Worm (Caenorhabditis elegans): Measurements from ENCODE around the gene T14B4.9.
A peak's percentile ranks its signal among the peaks of the same experiment; 100 is the strongest.

The T14B4.9 gene

DNA sequence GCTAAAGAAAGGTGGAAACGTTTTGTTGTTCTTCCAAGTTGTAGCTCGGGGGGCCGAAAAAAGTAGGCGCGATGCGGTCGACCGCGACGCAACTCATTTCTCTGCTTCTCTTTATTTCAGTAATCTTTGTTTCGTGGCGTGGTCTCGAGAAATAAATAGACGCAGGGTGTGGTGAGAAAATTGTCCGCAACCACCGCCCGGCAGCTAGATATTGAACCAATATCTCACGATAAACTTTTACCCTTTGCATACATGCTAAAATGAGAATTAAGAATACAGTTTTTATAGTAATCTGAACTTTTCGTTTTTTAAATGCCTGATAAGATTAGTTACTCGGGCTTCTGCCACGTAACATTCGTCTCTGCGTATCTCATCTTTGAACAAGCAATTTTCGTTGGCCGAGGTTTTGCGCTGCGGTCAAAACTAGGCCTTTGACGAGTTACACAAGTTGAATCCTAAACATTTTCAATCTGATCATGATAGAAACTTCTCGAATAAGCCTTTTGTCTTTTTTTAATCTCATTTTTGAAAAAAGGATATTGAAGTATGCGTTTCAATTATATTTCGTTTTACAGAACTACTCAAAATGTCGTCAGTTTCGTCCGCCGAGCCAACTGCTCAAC, 49.8 kb downstream of the T14B4.9 start, which contains the start of gene gyf-1 (continued):
- no peak for TF ChIP-seq gmeb-1 (tag; optimal IDR thresholded peaks at IDR 0.05)
- no peak for TF ChIP-seq ZK546.5 (tag; optimal IDR thresholded peaks at IDR 0.05)
- peak; percentile 34 for TF ChIP-seq F13H6.1 (tag; optimal IDR thresholded peaks at IDR 0.05)

DNA sequence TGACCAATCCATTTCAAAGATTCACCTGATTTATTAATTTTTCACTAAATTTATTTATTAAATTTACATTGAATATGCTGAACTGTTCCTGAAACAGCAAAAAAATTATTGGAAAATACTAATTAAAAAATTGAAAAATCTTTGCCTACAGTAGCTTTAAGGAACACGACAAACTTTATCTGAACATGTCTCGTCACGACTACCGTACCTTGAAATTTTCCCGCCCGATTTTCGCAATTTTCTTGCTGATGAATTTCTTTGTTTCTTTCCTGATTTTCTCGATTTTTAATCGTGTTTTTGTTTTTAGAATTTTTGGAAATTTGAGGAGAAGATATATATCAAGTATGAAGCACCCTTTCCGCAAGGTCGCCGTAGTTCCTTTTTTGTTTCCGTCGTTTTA, 50.7 kb downstream of the T14B4.9 start:
- no peak for TF ChIP-seq egl-27 (tag; optimal IDR thresholded peaks at IDR 0.05)

DNA sequence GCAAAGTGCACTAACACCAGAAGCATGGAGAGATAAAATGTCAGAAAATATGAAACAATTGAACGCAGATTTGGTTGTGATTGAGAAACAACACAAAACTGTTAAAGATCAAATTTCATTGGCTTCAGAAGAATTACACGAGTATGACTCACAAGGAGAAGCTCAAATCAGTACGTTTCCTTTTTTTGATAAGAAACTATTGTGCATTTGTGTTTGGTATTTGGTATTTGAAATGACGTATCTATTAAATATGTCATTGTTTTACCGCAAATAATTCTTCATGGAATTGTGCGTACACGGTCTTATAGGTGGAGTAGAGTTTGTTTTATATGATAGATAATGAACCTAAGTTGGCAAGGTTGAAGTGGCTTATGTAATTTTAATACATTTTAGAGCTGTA, 52.1 kb downstream of the T14B4.9 start:
- TF ChIP-seq nhr-129 (tag; optimal IDR thresholded peaks at IDR 0.05) (no peak), zag-1 (tag; optimal IDR thresholded peaks at IDR 0.05) (no peak), lin-13 (GFP tag; optimal IDR thresholded peaks at IDR 0.05) (no peak), sma-9 (GFP tag; optimal IDR thresholded peaks at IDR 0.05) (peak; percentile 6), sma-9 (tag; optimal IDR thresholded peaks at IDR 0.05) (no peak), crh-2 (tag; optimal IDR thresholded peaks at IDR 0.05) (peak; percentile 13), nhr-77 (tag; optimal IDR thresholded peaks at IDR 0.05) (no peak), gmeb-1 (tag; optimal IDR thresholded peaks at IDR 0.05) (no peak), sma-3 (GFP tag; optimal IDR thresholded peaks at IDR 0.05) (no peak), nhr-21 (tag; optimal IDR thresholded peaks at IDR 0.05) (no peak), fos-1 (tag; optimal IDR thresholded peaks at IDR 0.05) (peak; percentile 94)

All from whole organism, L2 larva.